Worm (Caenorhabditis elegans): ENCODE results near the gene F53C11.5.

- TF ChIP-seq W03F9.2 (tag; optimal IDR thresholded peaks at IDR 0.05) (no peak), him-1 (tag; optimal IDR thresholded peaks at IDR 0.05) (no peak)
Observed at ce11 chrV:13830813-13831212, 43.5 kb downstream of the F53C11.5 start, which contains the start of gene str-165.

All from whole organism, L4/young adult.